Fruit fly (Drosophila melanogaster) whole organism, embryonic: ENCODE data around the gene CG9986.

Experiments used
- Abd-B ChIP-seq: fragments of 200-800 bp; sonication (Bioruptor generic); optimal IDR thresholded peaks from 2 replicates; lab custom pipeline; 2018; ENCODE audit warnings: missing biosample characterization, mild to moderate bottlenecking, missing genetic modification characterization, moderate library complexity
- Atf3 ChIP-seq: fragments of 200-800 bp; sonication (Bioruptor generic); optimal IDR thresholded peaks from 3 replicates; lab custom pipeline; 2016; ENCODE audit warnings: missing biosample characterization, missing genetic modification characterization
- Atf6 ChIP-seq: fragments of 200-800 bp; sonication (Bioruptor generic); IDR thresholded peaks from 2 replicates; pipeline ENCODE4 v1.3.6; 2022; ENCODE audit warnings: missing biosample characterization, missing genetic modification characterization
- CG10543 ChIP-seq: fragments of 200-800 bp; sonication (Bioruptor generic); optimal IDR thresholded peaks from 3 replicates; lab custom pipeline; 2017; ENCODE audit warnings: missing biosample characterization, mild to moderate bottlenecking, missing genetic modification characterization, moderate library complexity
- CG10979 ChIP-seq: fragments of 200-800 bp; sonication (Bioruptor generic); optimal IDR thresholded peaks from 2 replicates; lab custom pipeline; 2018; ENCODE audit warnings: missing biosample characterization, mild to moderate bottlenecking, missing genetic modification characterization, moderate library complexity
- CG11504 ChIP-seq: fragments of 200-800 bp; sonication (Bioruptor generic); optimal IDR thresholded peaks from 3 replicates; lab custom pipeline; 2019; ENCODE audit warnings: missing biosample characterization, mild to moderate bottlenecking, missing genetic modification characterization, moderate library complexity
- CG12744 ChIP-seq: fragments of 200-800 bp; sonication (Bioruptor generic); optimal IDR thresholded peaks from 2 replicates; lab custom pipeline; 2016; ENCODE audit warnings: missing biosample characterization, missing genetic modification characterization
- CG12942 ChIP-seq: fragments of 200-800 bp; sonication (Bioruptor generic); optimal IDR thresholded peaks from 3 replicates; lab custom pipeline; 2016; ENCODE audit warnings: missing biosample characterization, missing genetic modification characterization
- CG14050 ChIP-seq: fragments of 200-800 bp; sonication (Bioruptor generic); IDR thresholded peaks from 3 replicates; pipeline ENCODE4 v1.3.6; 2022; ENCODE audit warnings: missing biosample characterization, missing genetic modification characterization
- CG14965 ChIP-seq: fragments of 200-800 bp; sonication (Bioruptor generic); optimal IDR thresholded peaks from 2 replicates; lab custom pipeline; 2016; ENCODE audit warnings: missing biosample characterization, missing genetic modification characterization, borderline replicate concordance
- CG15011 ChIP-seq: fragments of 200-800 bp; sonication (Bioruptor generic); optimal IDR thresholded peaks from 3 replicates; lab custom pipeline; 2018; ENCODE audit warnings: missing biosample characterization, mild to moderate bottlenecking, missing genetic modification characterization
- CG16779 ChIP-seq: fragments of 200-800 bp; sonication (Bioruptor generic); IDR thresholded peaks from 2 replicates; pipeline ENCODE4 v1.3.6; 2022; ENCODE audit warnings: missing biosample characterization, missing genetic modification characterization
- CG17186 ChIP-seq: fragments of 200-800 bp; sonication (Bioruptor generic); optimal IDR thresholded peaks from 3 replicates; lab custom pipeline; 2017; ENCODE audit warnings: missing biosample characterization, missing genetic modification reagents, missing genetic modification characterization
- CG17359 ChIP-seq: fragments of 200-800 bp; sonication (Bioruptor generic); optimal IDR thresholded peaks from 3 replicates; lab custom pipeline; 2018; ENCODE audit warnings: missing biosample characterization, mild to moderate bottlenecking, missing genetic modification characterization, moderate library complexity
- CG31441 ChIP-seq: fragments of 200-800 bp; sonication (Bioruptor generic); IDR thresholded peaks from 2 replicates; pipeline ENCODE4 v1.3.6; 2022; ENCODE audit warnings: missing biosample characterization, missing genetic modification characterization
- CG33557 ChIP-seq: fragments of 200-800 bp; sonication (Bioruptor generic); optimal IDR thresholded peaks from 2 replicates; lab custom pipeline; 2019; ENCODE audit warnings: missing biosample characterization, mild to moderate bottlenecking, missing genetic modification characterization, moderate library complexity
- CG5180 ChIP-seq: fragments of 200-800 bp; sonication (Bioruptor generic); optimal IDR thresholded peaks from 3 replicates; lab custom pipeline; 2017; ENCODE audit warnings: missing biosample characterization, missing genetic modification characterization, mild to moderate bottlenecking, moderate library complexity, missing genetic modification reagents
- CG6654 ChIP-seq: fragments of 200-800 bp; sonication (Bioruptor generic); optimal IDR thresholded peaks from 2 replicates; lab custom pipeline; 2017; ENCODE audit warnings: missing biosample characterization, mild to moderate bottlenecking, missing genetic modification characterization
- CG7271 ChIP-seq: fragments of 200-800 bp; sonication (Bioruptor generic); optimal IDR thresholded peaks from 2 replicates; lab custom pipeline; 2018; ENCODE audit warnings: missing biosample characterization, mild to moderate bottlenecking, missing genetic modification characterization, moderate library complexity
- CG7987 ChIP-seq: fragments of 200-800 bp; sonication (Bioruptor generic); optimal IDR thresholded peaks from 2 replicates; lab custom pipeline; 2018; ENCODE audit warnings: missing biosample characterization, mild to moderate bottlenecking, missing genetic modification characterization, moderate library complexity
- CG9215 ChIP-seq: fragments of 200-800 bp; sonication (Bioruptor generic); IDR thresholded peaks from 2 replicates; pipeline ENCODE4 v1.3.6; 2022; ENCODE audit warnings: missing biosample characterization, missing genetic modification characterization
- ERR ChIP-seq: fragments of 200-800 bp; sonication (Bioruptor generic); optimal IDR thresholded peaks from 2 replicates; lab custom pipeline; 2016; ENCODE audit warnings: missing biosample characterization, missing genetic modification characterization
- Eip74EF ChIP-seq, 2 experiments: fragments of 200-800 bp in 1 of 2; fragments of >200 bp in 1 of 2; sonication (Bioruptor generic) in 1 of 2; optimal IDR thresholded peaks; 2 replicates each; lab custom pipeline; 2017 to 2019; ENCODE audit warnings: missing biosample characterization in 2 of 2, missing genetic modification characterization in 2 of 2, mild to moderate bottlenecking in 1 of 2, moderate library complexity in 1 of 2
- Fer3 ChIP-seq: fragments of 200-800 bp; sonication (Bioruptor generic); optimal IDR thresholded peaks from 2 replicates; lab custom pipeline; 2018; ENCODE audit warnings: missing biosample characterization, mild to moderate bottlenecking, missing genetic modification characterization, moderate library complexity
- GATAe ChIP-seq: fragments of 200-800 bp; sonication (Bioruptor generic); conservative IDR thresholded peaks from 2 replicates; pipeline ENCODE4 v1.3.6; 2022; ENCODE audit warnings: missing biosample characterization, missing genetic modification characterization
- H2.0 ChIP-seq: fragments of 200-800 bp; sonication (Bioruptor generic); IDR thresholded peaks from 2 replicates; pipeline ENCODE4 v1.3.6; 2022; ENCODE audit warnings: missing biosample characterization, missing genetic modification characterization
- HLH3B ChIP-seq: fragments of 200-800 bp; sonication (Bioruptor generic); IDR thresholded peaks from 2 replicates; pipeline ENCODE4 v1.3.6; 2022; ENCODE audit warnings: missing biosample characterization, missing genetic modification characterization
- Med ChIP-seq: fragments of 200-800 bp; sonication (Bioruptor generic); peaks from one replicate; lab custom pipeline; 2016; ENCODE audit warnings: missing biosample characterization, missing genetic modification characterization, mild to moderate bottlenecking, inconsistent platforms, moderate library complexity
- Myb ChIP-seq: fragments of 200-800 bp; sonication (Bioruptor generic); optimal IDR thresholded peaks from 2 replicates; lab custom pipeline; 2016; ENCODE audit warnings: missing biosample characterization, missing genetic modification characterization
- NC2α ChIP-seq: fragments of 200-800 bp; sonication (Bioruptor generic); optimal IDR thresholded peaks from 2 replicates; lab custom pipeline; 2016; ENCODE audit warnings: missing biosample characterization, missing genetic modification characterization
- NK7.1 ChIP-seq: fragments of 200-800 bp; sonication (Bioruptor generic); optimal IDR thresholded peaks from 3 replicates; lab custom pipeline; 2016; ENCODE audit warnings: missing biosample characterization, missing genetic modification characterization
- Poxn ChIP-seq: fragments of 200-800 bp; sonication (Bioruptor generic); IDR thresholded peaks from 2 replicates; pipeline ENCODE4 v1.3.6; 2022; ENCODE audit warnings: missing biosample characterization, missing genetic modification characterization
- Sin3A ChIP-seq: fragments of >200 bp; optimal IDR thresholded peaks from 2 replicates; lab custom pipeline; 2018
- Stat92E ChIP-seq, 3 experiments: fragments of >200 bp in 2 of 3; fragments of 200-800 bp in 1 of 3; sonication (Bioruptor generic) in 1 of 3; optimal IDR thresholded peaks; 2 replicates each; lab custom pipeline; 2017 to 2019; ENCODE audit warnings: missing biosample characterization in 3 of 3, missing genetic modification characterization in 3 of 3, mild to moderate bottlenecking in 1 of 3, moderate library complexity in 1 of 3
- Xrp1 ChIP-seq: fragments of 200-800 bp; sonication (Bioruptor generic); IDR thresholded peaks from 2 replicates; pipeline ENCODE4 v1.3.6; 2022; ENCODE audit warnings: missing biosample characterization, missing genetic modification characterization
- ab ChIP-seq: fragments of 200-800 bp; sonication (Bioruptor generic); optimal IDR thresholded peaks from 2 replicates; lab custom pipeline; 2016; ENCODE audit warnings: missing biosample characterization, missing genetic modification characterization
- abd-A ChIP-seq: fragments of 200-800 bp; sonication (Bioruptor generic); optimal IDR thresholded peaks from 3 replicates; lab custom pipeline; 2019; ENCODE audit warnings: missing biosample characterization, mild to moderate bottlenecking, missing genetic modification characterization, moderate library complexity
- ash1 ChIP-seq: fragments of 200-800 bp; sonication (Bioruptor generic); optimal IDR thresholded peaks from 2 replicates; lab custom pipeline; 2018; ENCODE audit warnings: missing biosample characterization, mild to moderate bottlenecking, missing genetic modification characterization
- crc ChIP-seq: fragments of 200-800 bp; sonication (Bioruptor generic); optimal IDR thresholded peaks from 2 replicates; lab custom pipeline; 2016; ENCODE audit warnings: missing biosample characterization, missing genetic modification characterization
- dati ChIP-seq: fragments of 200-800 bp; sonication (Bioruptor generic); IDR thresholded peaks from 2 replicates; pipeline ENCODE4 v1.3.6; 2022; ENCODE audit warnings: missing biosample characterization, missing genetic modification characterization
- her ChIP-seq: fragments of 200-800 bp; sonication (Bioruptor generic); optimal IDR thresholded peaks from 2 replicates; lab custom pipeline; 2016; ENCODE audit warnings: missing biosample characterization, missing genetic modification characterization
- lmd ChIP-seq: fragments of 200-800 bp; sonication (Bioruptor generic); IDR thresholded peaks from 2 replicates; pipeline ENCODE4 v1.3.6; 2022; ENCODE audit warnings: missing biosample characterization, missing genetic modification characterization
- pb ChIP-seq: fragments of 200-800 bp; sonication (Bioruptor generic); optimal IDR thresholded peaks from 3 replicates; lab custom pipeline; 2016; ENCODE audit warnings: missing biosample characterization, missing genetic modification characterization
- ranshi ChIP-seq: fragments of 200-800 bp; sonication (Bioruptor generic); IDR thresholded peaks from 2 replicates; pipeline ENCODE4 v1.3.6; 2022; ENCODE audit warnings: missing biosample characterization, missing genetic modification characterization
- row ChIP-seq: fragments of 200-800 bp; sonication (Bioruptor generic); IDR thresholded peaks from 3 replicates; pipeline ENCODE4 v1.3.6; 2022; ENCODE audit warnings: missing biosample characterization, missing genetic modification characterization
- sob ChIP-seq: fragments of 200-800 bp; sonication (Bioruptor generic); IDR thresholded peaks from 2 replicates; pipeline ENCODE4 v1.3.6; 2022; ENCODE audit warnings: missing biosample characterization, missing genetic modification characterization
- sqz ChIP-seq: fragments of 200-800 bp; sonication (Bioruptor generic); optimal IDR thresholded peaks from 3 replicates; lab custom pipeline; 2018; ENCODE audit warnings: missing biosample characterization, mild to moderate bottlenecking, missing genetic modification characterization
- ttk ChIP-seq: fragments of 200-800 bp; sonication (Bioruptor generic); IDR thresholded peaks from 2 replicates; pipeline ENCODE4 v2.1.2; 2022; ENCODE audit warnings: missing biosample characterization, missing genetic modification characterization
- wdn ChIP-seq: fragments of 200-800 bp; sonication (Bioruptor generic); IDR thresholded peaks from 2 replicates; pipeline ENCODE4 v1.3.6; 2022; ENCODE audit warnings: missing biosample characterization, missing genetic modification characterization

CG9986 gene

DNA sequence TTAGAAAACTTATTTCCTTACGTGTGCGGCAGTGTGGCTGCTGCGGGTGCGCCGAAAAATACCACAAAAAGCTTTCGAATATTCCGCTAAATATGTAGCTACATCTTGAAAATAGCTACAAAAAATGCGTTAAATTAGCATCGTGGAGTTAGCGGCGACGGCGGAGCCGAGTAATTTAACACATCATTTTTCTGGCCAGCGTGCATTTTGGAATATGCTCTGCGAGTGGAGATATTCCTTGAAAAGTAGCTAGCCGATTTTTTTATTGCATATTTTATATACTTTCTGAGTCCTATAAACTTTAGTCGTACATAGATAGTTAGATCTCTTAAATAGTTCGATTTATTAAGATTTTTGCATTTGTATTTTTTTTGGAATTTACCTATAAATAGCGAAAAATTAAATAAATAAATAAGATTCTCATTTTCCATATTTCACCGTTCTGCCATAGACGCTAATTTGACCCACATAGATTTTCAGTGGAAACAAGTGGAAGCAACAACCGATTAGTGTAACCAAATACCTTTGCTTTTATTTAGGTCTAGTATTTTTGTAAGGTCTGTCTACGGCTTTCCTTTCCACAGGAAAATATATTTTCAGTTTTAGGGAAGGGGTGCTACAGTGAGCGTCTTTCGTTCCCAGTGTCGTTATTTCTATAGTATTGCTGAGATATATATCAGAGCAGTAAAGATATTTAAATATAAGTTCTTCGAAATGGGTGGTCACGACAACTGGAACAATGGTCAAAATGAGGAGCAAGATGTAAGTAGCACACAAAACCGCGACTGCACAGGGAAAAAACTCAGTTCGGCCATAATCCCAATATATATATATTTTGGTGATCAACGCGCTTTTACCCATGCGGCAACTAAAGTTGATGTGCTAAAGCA is 6.4 kb upstream of the CG9986 start, which contains the start of the genes Noa36 and Hrb98DE (continued):
- no peak for TF ChIP-seq ash1 (GFP tag; lab: Kevin White, UChicago)
- TF ChIP-seq CG7987 (GFP tag; lab: Kevin White, UChicago), result no peak
- no peak for TF ChIP-seq CG11504 (tag; lab: Kevin White, UChicago)
- no peak for TF ChIP-seq CG10543 (GFP tag; lab: Kevin White, UChicago)
- TF ChIP-seq row (GFP tag; lab: Robert Waterston, UW), result peak; percentile 77
- TF ChIP-seq sqz (GFP tag; lab: Kevin White, UChicago), result no peak
- no peak for TF ChIP-seq CG5180 (GFP tag; lab: Kevin White, UChicago)
- no peak for TF ChIP-seq dati (GFP tag; lab: Robert Waterston, UW)
- TF ChIP-seq wdn (GFP tag; lab: Robert Waterston, UW), result no peak
- TF ChIP-seq CG6654 (GFP tag; lab: Kevin White, UChicago), result no peak
- peak; percentile 29 for TF ChIP-seq Med
- no peak for TF ChIP-seq Myb (GFP tag; lab: Kevin White, UChicago)
- peak; percentile 53; the same call in 1 of the 2 replicates for TF ChIP-seq lmd (GFP tag; lab: Robert Waterston, UW)
- TF ChIP-seq Xrp1 (GFP tag; lab: Robert Waterston, UW), result no peak
- no peak for TF ChIP-seq abd-A (tag; lab: Kevin White, UChicago)
- TF ChIP-seq Atf6 (GFP tag; lab: Robert Waterston, UW), result no peak
- no peak for TF ChIP-seq CG10979 (tag; lab: Kevin White, UChicago)
- no peak for TF ChIP-seq her (GFP tag; lab: Kevin White, UChicago)
- no peak for TF ChIP-seq ttk (GFP tag; lab: Robert Waterston, UW)
- no peak for TF ChIP-seq sob (GFP tag; lab: Robert Waterston, UW)
- peak; percentile 5; the same call in 1 of the 2 replicates for TF ChIP-seq HLH3B (GFP tag; lab: Robert Waterston, UW)
- TF ChIP-seq NC2α, result no peak
- no peak for TF ChIP-seq CG14050 (GFP tag; lab: Robert Waterston, UW)
- TF ChIP-seq CG33557 (GFP tag; lab: Kevin White, UChicago), result no peak
- no peak for TF ChIP-seq CG17359 (tag; lab: Kevin White, UChicago)
- TF ChIP-seq CG14965, result no peak
- TF ChIP-seq Eip74EF (GFP tag; optimal IDR thresholded peaks at IDR 0.05; lab: Kevin White, UChicago), result no peak
- TF ChIP-seq CG12744 (GFP tag; lab: Kevin White, UChicago), result no peak
- no peak for TF ChIP-seq ranshi (GFP tag; lab: Robert Waterston, UW)
- TF ChIP-seq CG7271 (tag; lab: Kevin White, UChicago), result no peak
- TF ChIP-seq Atf3 (GFP tag; lab: Kevin White, UChicago), result no peak
- TF ChIP-seq NK7.1 (GFP tag; lab: Kevin White, UChicago), result no peak
- TF ChIP-seq Fer3 (tag; lab: Kevin White, UChicago), result peak; percentile 10
- TF ChIP-seq CG9215, result peak; percentile 62
- peak; percentile 46 for TF ChIP-seq Sin3A (lab: Kevin White, UChicago)
- no peak for TF ChIP-seq CG15011 (GFP tag; lab: Kevin White, UChicago)
- no peak for TF ChIP-seq Poxn (GFP tag; lab: Robert Waterston, UW)
- no peak for TF ChIP-seq pb (GFP tag; lab: Kevin White, UChicago)
- TF ChIP-seq ab (GFP tag; lab: Kevin White, UChicago), result peak; percentile 21
- no peak for TF ChIP-seq ERR (GFP tag; lab: Kevin White, UChicago)
- TF ChIP-seq Abd-B (GFP tag; lab: Kevin White, UChicago), result peak; percentile 74
- peak; percentile 16 for TF ChIP-seq CG12942 (GFP tag; lab: Kevin White, UChicago)
- TF ChIP-seq CG16779 (GFP tag; lab: Robert Waterston, UW), result no peak
- peak; percentile 39; the same call in 1 of the 2 replicates for TF ChIP-seq CG31441 (GFP tag; lab: Robert Waterston, UW)
- TF ChIP-seq CG17186 (GFP tag; lab: Kevin White, UChicago), result no peak
- TF ChIP-seq H2.0, result no peak; the same call in 1 of the 2 replicates
- no peak for TF ChIP-seq GATAe (GFP tag; lab: Robert Waterston, UW)
- peak in 1 of 3 experiments; percentile 69 for TF ChIP-seq Stat92E (GFP tag; optimal IDR thresholded peaks at IDR 0.05; lab: Kevin White, UChicago)
- no peak for TF ChIP-seq crc
